Worm (Caenorhabditis elegans) whole organism, young adult: ENCODE measurements around the gene chil-17.
A peak's percentile ranks its signal among the peaks of the same experiment; 100 is the strongest.

Experiments
- C17E4.6 ChIP-seq: fragments of 200-800 bp; sonication (Bioruptor generic); IDR thresholded peaks from 2 replicates; pipeline ENCODE4 v1.3.6; 2022; ENCODE audit warnings: missing genetic modification reagents, missing genetic modification characterization, missing compliant biosample characterization
- F10E7.11 ChIP-seq: sonication (generic microtip); optimal IDR thresholded peaks from 2 replicates; lab custom pipeline; 2017; ENCODE audit warnings: mild to moderate bottlenecking, missing genetic modification characterization, moderate library complexity, missing compliant biosample characterization
- F57A8.1 ChIP-seq: fragments of 200-800 bp; sonication (Bioruptor generic); optimal IDR thresholded peaks from 2 replicates; lab custom pipeline; 2018; ENCODE audit warnings: mild to moderate bottlenecking, missing genetic modification characterization, moderate library complexity, missing compliant biosample characterization
- T07F8.4 ChIP-seq: sonication (generic microtip); optimal IDR thresholded peaks from 2 replicates; lab custom pipeline; 2016; ENCODE audit warnings: mild to moderate bottlenecking, missing genetic modification characterization, moderate library complexity, missing compliant biosample characterization
- Y56A3A.18 ChIP-seq: fragments of 200-800 bp; sonication (Bioruptor generic); IDR thresholded peaks from 2 replicates; pipeline ENCODE4 v1.3.6; 2022; ENCODE audit warnings: missing genetic modification reagents, missing genetic modification characterization, missing compliant biosample characterization
- Y67H2A.10 ChIP-seq: fragments of 200-800 bp; sonication (Bioruptor generic); conservative IDR thresholded peaks from 2 replicates; pipeline ENCODE4 v1.3.6; 2022; ENCODE audit warnings: missing genetic modification reagents, missing genetic modification characterization, missing compliant biosample characterization
- Y95B8A.8 ChIP-seq: fragments of 200-800 bp; sonication (Bioruptor generic); IDR thresholded peaks from 2 replicates; pipeline ENCODE4 v1.3.6; 2022; ENCODE audit warnings: missing genetic modification reagents, missing genetic modification characterization, missing compliant biosample characterization
- athp-1 ChIP-seq: sonication (generic microtip); optimal IDR thresholded peaks from 2 replicates; lab custom pipeline; 2017; ENCODE audit warnings: mild to moderate bottlenecking, missing genetic modification characterization, missing compliant biosample characterization
- attf-6 ChIP-seq: fragments of 200-800 bp; sonication (Bioruptor generic); IDR thresholded peaks from 2 replicates; pipeline ENCODE4 v1.3.6; 2022; ENCODE audit warnings: missing genetic modification reagents, missing genetic modification characterization, missing compliant biosample characterization
- ceh-100 ChIP-seq: fragments of 200-800 bp; sonication (Bioruptor generic); IDR thresholded peaks from 2 replicates; pipeline ENCODE4 v1.3.6; 2022; ENCODE audit warnings: missing genetic modification reagents, missing genetic modification characterization, missing compliant biosample characterization
- ceh-91 ChIP-seq: fragments of 200-800 bp; sonication (Bioruptor generic); IDR thresholded peaks from 2 replicates; pipeline ENCODE4 v1.3.6; 2022; ENCODE audit warnings: missing genetic modification reagents, missing genetic modification characterization, missing compliant biosample characterization
- dpl-1 ChIP-seq: fragments of 150-350 bp; optimal IDR thresholded peaks from 2 replicates; lab custom pipeline; 2014; ENCODE audit warnings: missing biosample characterization, missing genetic modification reagents, missing genetic modification characterization
- egl-18 ChIP-seq: fragments of 200-800 bp; sonication (Bioruptor generic); IDR thresholded peaks from 2 replicates; pipeline ENCODE4 v1.3.6; 2022; ENCODE audit warnings: missing genetic modification reagents, missing genetic modification characterization, missing compliant biosample characterization
- egl-44 ChIP-seq: fragments of 200-800 bp; sonication (Bioruptor generic); IDR thresholded peaks from 2 replicates; pipeline ENCODE4 v1.3.6; 2022; ENCODE audit warnings: missing genetic modification reagents, missing genetic modification characterization, missing compliant biosample characterization
- egrh-3 ChIP-seq: fragments of 200-800 bp; sonication (Bioruptor generic); IDR thresholded peaks from 2 replicates; pipeline ENCODE4 v1.3.6; 2022; ENCODE audit warnings: missing genetic modification reagents, missing genetic modification characterization, missing compliant biosample characterization
- ekl-4 ChIP-seq: fragments of 200-800 bp; sonication (Bioruptor generic); IDR thresholded peaks from 2 replicates; pipeline ENCODE4 v1.3.6; 2022; ENCODE audit warnings: missing genetic modification reagents, missing genetic modification characterization, missing compliant biosample characterization
- fkh-3 ChIP-seq: sonication (generic microtip); optimal IDR thresholded peaks from 2 replicates; lab custom pipeline; 2016; ENCODE audit warnings: mild to moderate bottlenecking, missing genetic modification characterization, missing compliant biosample characterization
- hlh-26 ChIP-seq: fragments of 200-800 bp; sonication (Bioruptor generic); conservative IDR thresholded peaks from 2 replicates; pipeline ENCODE4 v1.3.6; 2022; ENCODE audit warnings: missing genetic modification reagents, missing genetic modification characterization, missing compliant biosample characterization
- hmg-1.2 ChIP-seq: fragments of 200-800 bp; sonication (Bioruptor generic); IDR thresholded peaks from 2 replicates; pipeline ENCODE4 v1.3.6; 2022; ENCODE audit warnings: missing genetic modification reagents, missing genetic modification characterization, missing compliant biosample characterization
- let-526 ChIP-seq: fragments of 200-800 bp; sonication (Bioruptor generic); IDR thresholded peaks from 2 replicates; pipeline ENCODE4 v1.3.6; 2022; ENCODE audit warnings: missing genetic modification reagents, missing genetic modification characterization, missing compliant biosample characterization
- lin-40 ChIP-seq: sonication (generic microtip); optimal IDR thresholded peaks from 2 replicates; lab custom pipeline; 2016; ENCODE audit warnings: missing genetic modification characterization, mild to moderate bottlenecking, missing compliant biosample characterization, missing genotype, missing genetic modification reagents
- madf-6 ChIP-seq: fragments of 200-800 bp; sonication (Bioruptor generic); IDR thresholded peaks from 2 replicates; pipeline ENCODE4 v1.3.6; 2022; ENCODE audit warnings: missing genetic modification reagents, missing genetic modification characterization, missing compliant biosample characterization
- nhr-27 ChIP-seq: fragments of 200-800 bp; sonication (Bioruptor generic); optimal IDR thresholded peaks from 2 replicates; lab custom pipeline; 2018; ENCODE audit warnings: mild to moderate bottlenecking, missing genetic modification characterization, moderate library complexity, missing compliant biosample characterization
- nhr-80 ChIP-seq: sonication (generic microtip); optimal IDR thresholded peaks from 2 replicates; lab custom pipeline; 2016; ENCODE audit warnings: missing genetic modification characterization, missing compliant biosample characterization
- rec-8 ChIP-seq, 2 experiments: sonication (generic microtip); optimal IDR thresholded peaks; 2 replicates each; lab custom pipeline; 2016; ENCODE audit warnings: mild to moderate bottlenecking in 2 of 2, missing genetic modification characterization in 2 of 2, missing genetic modification reagents in 2 of 2, missing genotype in 2 of 2, missing biosample characterization in 1 of 2, missing compliant biosample characterization in 1 of 2, moderate library complexity in 1 of 2
- sea-2 ChIP-seq: fragments of 200-800 bp; sonication (Bioruptor generic); IDR thresholded peaks from 2 replicates; pipeline ENCODE4 v1.3.6; 2022; ENCODE audit warnings: missing genetic modification characterization, missing compliant biosample characterization
- snpc-3.4 ChIP-seq: sonication (generic microtip); optimal IDR thresholded peaks from 2 replicates; lab custom pipeline; 2017; ENCODE audit warnings: missing genetic modification characterization, mild to moderate bottlenecking, missing compliant biosample characterization, antibody characterized with exemption, moderate library complexity, missing genotype, missing genetic modification reagents
- snpc-4 ChIP-seq, 5 experiments: fragments of 150-350 bp in 1 of 5; sonication (generic microtip) in 4 of 5; optimal IDR thresholded peaks; 2 replicates each; lab custom pipeline; 2014 to 2018; ENCODE audit warnings: missing genetic modification characterization in 5 of 5, missing biosample characterization in 3 of 5, antibody characterized with exemption in 2 of 5, mild to moderate bottlenecking in 2 of 5, missing compliant biosample characterization in 2 of 5, missing genotype in 2 of 5, moderate library complexity in 2 of 5, missing genetic modification reagents in 1 of 5
- somi-1 ChIP-seq: fragments of 200-800 bp; sonication (Bioruptor generic); optimal IDR thresholded peaks from 2 replicates; lab custom pipeline; 2018; ENCODE audit warnings: mild to moderate bottlenecking, missing genetic modification characterization, missing compliant biosample characterization
- sptf-2 ChIP-seq: fragments of 200-800 bp; sonication (Bioruptor generic); optimal IDR thresholded peaks from 2 replicates; lab custom pipeline; 2018; ENCODE audit warnings: mild to moderate bottlenecking, missing genetic modification characterization, missing compliant biosample characterization
- tbx-9 ChIP-seq: sonication (generic microtip); optimal IDR thresholded peaks from 2 replicates; lab custom pipeline; 2016; ENCODE audit warnings: borderline replicate concordance, missing genetic modification characterization, inconsistent platforms, missing compliant biosample characterization
- unc-130 ChIP-seq: sonication (generic microtip); optimal IDR thresholded peaks from 2 replicates; lab custom pipeline; 2016; ENCODE audit warnings: missing genetic modification reagents, missing genetic modification characterization, missing compliant biosample characterization
- unc-62 ChIP-seq: fragments of 150-350 bp; optimal IDR thresholded peaks from 2 replicates; lab custom pipeline; 2014; ENCODE audit warnings: missing biosample characterization, missing genetic modification reagents, missing genetic modification characterization
- ztf-18 ChIP-seq: sonication (generic microtip); optimal IDR thresholded peaks from 2 replicates; lab custom pipeline; 2016; ENCODE audit warnings: missing genotype, mild to moderate bottlenecking, missing genetic modification characterization, missing compliant biosample characterization
- ztf-28 ChIP-seq: fragments of 200-800 bp; sonication (Bioruptor generic); IDR thresholded peaks from 2 replicates; pipeline ENCODE4 v1.3.6; 2022; ENCODE audit warnings: missing genetic modification reagents, missing genetic modification characterization, missing compliant biosample characterization

The chil-17 gene

DNA sequence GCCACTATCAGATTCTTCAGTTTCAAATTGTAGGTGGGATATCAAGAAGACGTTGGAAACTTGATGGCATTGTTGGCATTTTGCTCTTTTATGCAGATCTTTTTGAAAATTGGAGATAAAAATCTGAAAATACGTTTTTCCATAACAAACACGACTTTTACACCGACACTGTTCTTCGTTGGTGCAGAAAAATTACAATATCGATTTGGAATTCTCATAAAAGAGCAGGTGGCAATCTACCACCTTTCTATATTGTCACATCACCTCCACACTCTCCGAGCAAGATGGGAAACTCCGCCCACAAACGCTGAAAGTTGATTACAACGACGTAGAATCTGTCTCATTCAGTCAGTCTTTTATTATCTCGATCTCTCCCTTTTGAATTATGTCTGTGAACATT is 32.5 kb downstream of the chil-17 start, which contains the start of gene arrd-2:
Gene arrd-2 (plus strand): TSS at position 301 of the 400 bp plus-strand sequence.
- no peak for TF ChIP-seq snpc-3.4 (tag; lab: Kevin White, UChicago)

DNA sequence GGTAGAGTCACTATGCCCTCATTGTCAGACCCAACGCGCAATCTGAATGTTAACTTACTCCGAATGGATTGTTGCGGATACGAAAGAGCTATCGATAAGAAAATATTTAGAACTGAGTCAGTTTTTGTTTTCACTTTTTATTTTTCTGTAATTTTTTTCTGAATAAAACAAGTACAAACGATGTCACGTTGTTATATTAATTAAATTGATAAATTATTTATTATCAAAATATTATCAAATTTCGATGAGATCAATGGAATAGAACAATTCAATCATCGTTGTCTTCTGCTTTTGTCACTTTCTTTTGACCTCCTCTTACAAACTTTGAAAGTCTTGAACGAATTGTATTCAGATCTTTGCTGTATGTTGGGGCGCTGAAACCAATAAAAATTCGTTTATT is 32.9 kb downstream of the chil-17 start, which contains the start of gene mpz-6:
Gene mpz-6 (minus strand): TSS at position 101 of the 400 bp plus-strand sequence.
- TF ChIP-seq lin-40 (tag; lab: Kevin White, UChicago) (no peak), somi-1 (no peak), ekl-4 (GFP tag; lab: Robert Waterston, UW) (no peak), madf-6 (GFP tag; lab: Robert Waterston, UW) (no peak), Y95B8A.8 (GFP tag; lab: Robert Waterston, UW) (no peak), nhr-80 (tag; lab: Kevin White, UChicago) (no peak), nhr-27 (no peak), ceh-91 (GFP tag; lab: Robert Waterston, UW) (no peak), ztf-28 (GFP tag; lab: Robert Waterston, UW) (no peak), Y56A3A.18 (GFP tag; lab: Robert Waterston, UW) (no peak), T07F8.4 (tag; lab: Kevin White, UChicago) (no peak), rec-8 (tag; optimal IDR thresholded peaks at IDR 0.05; lab: Kevin White, UChicago) (no peak), ztf-18 (tag; lab: Kevin White, UChicago) (no peak), let-526 (no peak), unc-130 (GFP tag; lab: Kevin White, UChicago) (no peak), ceh-100 (GFP tag; lab: Robert Waterston, UW) (no peak), Y67H2A.10 (no peak), unc-62 (no peak), egl-18 (no peak), fkh-3 (tag; lab: Kevin White, UChicago) (no peak)
- TF ChIP-seq, all 124 proteins: peak for 0

DNA sequence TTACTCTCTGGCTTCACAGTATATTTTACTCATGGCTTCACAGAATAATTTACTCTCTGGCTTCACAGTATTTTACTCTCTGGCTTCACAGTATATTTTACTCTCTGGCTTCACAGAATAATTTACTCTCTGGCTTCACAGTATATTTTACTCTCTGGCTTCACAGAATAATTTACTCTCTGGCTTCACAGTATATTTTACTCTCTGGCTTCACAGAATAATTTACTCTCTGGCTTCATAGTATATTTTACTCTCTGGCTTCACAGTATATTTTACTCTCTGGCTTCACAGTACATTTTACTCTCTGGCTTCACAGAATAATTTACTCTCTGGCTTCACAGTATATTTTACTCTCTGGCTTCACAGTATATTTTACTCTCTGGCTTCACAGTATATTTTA is 34.9 kb downstream of the chil-17 start:
- peak; percentile 94 for TF ChIP-seq egrh-3 (GFP tag; lab: Robert Waterston, UW)

DNA sequence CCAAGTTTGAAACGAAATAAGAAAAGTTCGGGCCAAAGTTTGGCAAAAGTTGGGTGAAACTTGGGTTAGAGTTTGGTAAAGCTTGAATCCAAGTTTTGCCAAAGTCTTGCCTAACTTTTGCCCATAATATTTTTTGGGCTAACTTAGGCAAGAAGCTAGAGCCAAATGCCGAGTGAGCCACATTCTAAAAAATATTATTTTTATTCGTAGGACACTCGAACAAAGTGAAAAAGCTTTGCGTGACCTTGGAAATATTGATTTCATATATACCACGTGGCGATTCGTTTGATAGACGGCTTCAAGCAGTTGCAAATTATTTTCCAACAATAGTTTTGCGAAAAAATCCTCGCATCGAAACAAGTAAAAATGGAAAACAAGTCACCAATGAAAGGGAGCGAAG is 36.1 kb downstream of the chil-17 start, which contains the start of gene Y51B9A.5:
Gene Y51B9A.5 (plus strand): TSS at position 301 of the 400 bp plus-strand sequence.
- TF ChIP-seq egl-44 (GFP tag; lab: Robert Waterston, UW), result no peak
- no peak for TF ChIP-seq F57A8.1
- no peak for TF ChIP-seq snpc-4 (GFP tag; optimal IDR thresholded peaks at IDR 0.05; lab: Kevin White, UChicago)
- TF ChIP-seq snpc-4 (tag; optimal IDR thresholded peaks at IDR 0.05; lab: Kevin White, UChicago), result no peak
- TF ChIP-seq hlh-26 (GFP tag; lab: Robert Waterston, UW), result no peak
- no peak for TF ChIP-seq dpl-1 (GFP tag; lab: Kevin White, UChicago)
- no peak for TF ChIP-seq F10E7.11 (tag; lab: Kevin White, UChicago)

DNA sequence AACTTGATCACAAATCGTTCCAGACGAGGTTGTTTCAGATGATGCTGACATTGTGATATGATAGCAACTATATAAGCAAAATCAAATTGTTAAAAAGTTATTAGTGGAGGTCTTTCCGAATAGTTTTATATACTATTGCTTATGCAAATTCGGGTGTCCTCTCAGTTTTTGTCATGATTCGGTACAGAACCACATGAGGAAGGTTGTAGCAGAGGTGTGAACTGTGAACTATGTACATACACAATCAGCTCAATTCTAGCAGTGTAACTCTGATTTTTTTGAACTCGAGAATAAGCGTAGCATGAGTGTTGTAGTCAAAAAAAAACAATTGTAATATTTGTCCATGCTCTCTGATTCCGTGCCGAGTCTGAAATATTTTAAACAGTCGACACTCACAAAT is 36.9 kb downstream of the chil-17 start, which contains the start of gene Y51B9A.6:
Gene Y51B9A.6 (minus strand): TSS at position 101 of the 400 bp plus-strand sequence.
- TF ChIP-seq athp-1 (tag; lab: Kevin White, UChicago) (no peak), attf-6 (GFP tag; lab: Robert Waterston, UW) (no peak), sptf-2 (GFP tag; lab: Kevin White, UChicago) (no peak), C17E4.6 (no peak), hmg-1.2 (GFP tag; lab: Robert Waterston, UW) (no peak), tbx-9 (no peak), sea-2 (no peak)
